Fruit fly (Drosophila melanogaster) whole organism, prepupa: ENCODE data around the gene CG16903.

Source experiments
- Blimp-1 ChIP-seq: fragments of 200-800 bp; sonication (Bioruptor generic); optimal IDR thresholded peaks from 3 replicates; lab custom pipeline; 2017; ENCODE audit warnings: missing biosample characterization, missing genetic modification characterization, mild to moderate bottlenecking, moderate library complexity, missing genetic modification reagents
- CG10631 ChIP-seq: fragments of 200-800 bp; sonication (Bioruptor generic); optimal IDR thresholded peaks from 2 replicates; lab custom pipeline; 2016; ENCODE audit warnings: missing biosample characterization, missing genetic modification characterization
- CG11294 ChIP-seq: fragments of 200-800 bp; sonication (Bioruptor generic); IDR thresholded peaks from 2 replicates; pipeline ENCODE4 v1.3.6; 2022; ENCODE audit warnings: missing biosample characterization, missing genetic modification characterization
- CG11762 ChIP-seq: fragments of 200-800 bp; sonication (Bioruptor generic); optimal IDR thresholded peaks from 3 replicates; lab custom pipeline; 2016; ENCODE audit warnings: missing biosample characterization, missing genetic modification characterization; ENCODE audit not compliant: insufficient read depth
- CG15336 ChIP-seq: fragments of 200-800 bp; sonication (Bioruptor generic); IDR thresholded peaks from 2 replicates; pipeline ENCODE4 v1.3.6; 2022; ENCODE audit warnings: missing biosample characterization, missing genetic modification characterization
- CG1621 ChIP-seq: fragments of 200-800 bp; sonication (Bioruptor generic); optimal IDR thresholded peaks from 3 replicates; lab custom pipeline; 2018; ENCODE audit warnings: missing biosample characterization, mild to moderate bottlenecking, missing genetic modification characterization
- CG16779 ChIP-seq: fragments of 200-800 bp; sonication (Bioruptor generic); optimal IDR thresholded peaks from 3 replicates; lab custom pipeline; 2017; ENCODE audit warnings: missing biosample characterization, mild to moderate bottlenecking, missing genetic modification characterization
- CG3032 ChIP-seq: fragments of 200-800 bp; optimal IDR thresholded peaks from 2 replicates; lab custom pipeline; 2019; ENCODE audit warnings: missing biosample characterization, mild to moderate bottlenecking, missing genetic modification characterization, moderate library complexity
- CG32006 ChIP-seq: fragments of 200-800 bp; sonication (Bioruptor generic); optimal IDR thresholded peaks from 3 replicates; lab custom pipeline; 2017; ENCODE audit warnings: missing biosample characterization, mild to moderate bottlenecking, missing genetic modification characterization
- CG34406 ChIP-seq: fragments of 200-800 bp; sonication (Bioruptor generic); optimal IDR thresholded peaks from 3 replicates; lab custom pipeline; 2016; ENCODE audit warnings: missing biosample characterization, missing genetic modification characterization
- CG3919 ChIP-seq: fragments of 200-800 bp; sonication (Bioruptor generic); optimal IDR thresholded peaks from 3 replicates; lab custom pipeline; 2016; ENCODE audit warnings: missing biosample characterization, missing genetic modification characterization
- CG6163 ChIP-seq: fragments of 200-800 bp; sonication (Bioruptor generic); IDR thresholded peaks from 3 replicates; pipeline ENCODE4 v1.3.6; 2022; ENCODE audit warnings: missing biosample characterization, missing genetic modification characterization
- CG6276 ChIP-seq: fragments of 200-800 bp; sonication (Bioruptor generic); optimal IDR thresholded peaks from 2 replicates; lab custom pipeline; 2017; ENCODE audit warnings: missing biosample characterization, mild to moderate bottlenecking, missing genetic modification characterization
- CG6792 ChIP-seq: fragments of 200-800 bp; sonication (Bioruptor generic); optimal IDR thresholded peaks from 3 replicates; lab custom pipeline; 2016; ENCODE audit warnings: missing biosample characterization, missing genetic modification characterization
- CG6854 ChIP-seq: fragments of 200-800 bp; sonication (Bioruptor generic); optimal IDR thresholded peaks from 2 replicates; lab custom pipeline; 2017; ENCODE audit warnings: missing biosample characterization, mild to moderate bottlenecking, missing genetic modification characterization
- CG8319 ChIP-seq: fragments of 200-800 bp; sonication (Bioruptor generic); optimal IDR thresholded peaks from 3 replicates; lab custom pipeline; 2016; ENCODE audit warnings: missing biosample characterization, missing genetic modification characterization
- CG8632 ChIP-seq: fragments of 200-800 bp; sonication (Bioruptor generic); optimal IDR thresholded peaks from 3 replicates; lab custom pipeline; 2016; ENCODE audit warnings: missing biosample characterization, missing genetic modification characterization
- CG9139 ChIP-seq: fragments of 200-800 bp; sonication (Bioruptor generic); optimal IDR thresholded peaks from 3 replicates; lab custom pipeline; 2017; ENCODE audit warnings: missing biosample characterization, mild to moderate bottlenecking, missing genetic modification characterization
- Eip78C ChIP-seq: fragments of 200-800 bp; sonication (Bioruptor generic); peaks from one replicate; lab custom pipeline; 2016; ENCODE audit warnings: missing biosample characterization, missing genetic modification characterization
- Eip93F ChIP-seq: fragments of 200-800 bp; sonication (Bioruptor generic); optimal IDR thresholded peaks from 2 replicates; lab custom pipeline; 2016; ENCODE audit warnings: missing biosample characterization, mild to moderate bottlenecking, missing genetic modification characterization
- Ets21C ChIP-seq: fragments of 200-800 bp; sonication (Bioruptor generic); optimal IDR thresholded peaks from 3 replicates; lab custom pipeline; 2016; ENCODE audit warnings: missing biosample characterization, missing genetic modification characterization
- Ets96B ChIP-seq: fragments of 200-800 bp; optimal IDR thresholded peaks from 2 replicates; lab custom pipeline; 2019; ENCODE audit warnings: missing biosample characterization, mild to moderate bottlenecking, missing genetic modification characterization, moderate library complexity
- Gug ChIP-seq: fragments of 200-800 bp; sonication (Bioruptor generic); IDR thresholded peaks from 2 replicates; pipeline ENCODE4 v1.3.6; 2022; ENCODE audit warnings: missing biosample characterization, missing genetic modification characterization
- Hr38 ChIP-seq: sonication (Bioruptor generic); optimal IDR thresholded peaks from 2 replicates; lab custom pipeline; 2016; ENCODE audit warnings: missing biosample characterization, missing genetic modification characterization
- Hr4 ChIP-seq: fragments of 200-800 bp; sonication (Bioruptor generic); optimal IDR thresholded peaks from 3 replicates; lab custom pipeline; 2016; ENCODE audit warnings: missing biosample characterization, missing genetic modification characterization
- Lpt ChIP-seq: fragments of 200-800 bp; sonication (Bioruptor generic); optimal IDR thresholded peaks from 3 replicates; lab custom pipeline; 2016; ENCODE audit warnings: missing biosample characterization, missing genetic modification characterization
- OdsH ChIP-seq: fragments of 200-800 bp; sonication (Bioruptor generic); optimal IDR thresholded peaks from 3 replicates; lab custom pipeline; 2016; ENCODE audit warnings: missing biosample characterization, missing genetic modification characterization
- Smox ChIP-seq: fragments of 200-800 bp; sonication (Bioruptor generic); optimal IDR thresholded peaks from 3 replicates; lab custom pipeline; 2016; ENCODE audit warnings: missing biosample characterization, missing genetic modification characterization
- Sox102F ChIP-seq: fragments of 200-800 bp; sonication (Bioruptor generic); optimal IDR thresholded peaks from 2 replicates; lab custom pipeline; 2016; ENCODE audit warnings: missing biosample characterization, mild to moderate bottlenecking, missing genetic modification characterization
- Sox14 ChIP-seq: fragments of 200-800 bp; sonication (Bioruptor generic); optimal IDR thresholded peaks from 3 replicates; lab custom pipeline; 2016; ENCODE audit warnings: missing biosample characterization, missing genetic modification characterization
- Sox15 ChIP-seq: fragments of 200-800 bp; sonication (Bioruptor generic); optimal IDR thresholded peaks from 3 replicates; lab custom pipeline; 2016; ENCODE audit warnings: missing biosample characterization, missing genetic modification characterization
- achi ChIP-seq: fragments of 200-800 bp; sonication (Bioruptor generic); optimal IDR thresholded peaks from 3 replicates; lab custom pipeline; 2016; ENCODE audit warnings: missing biosample characterization, missing genetic modification characterization
- dac ChIP-seq: fragments of 200-800 bp; sonication (Bioruptor generic); optimal IDR thresholded peaks from 2 replicates; lab custom pipeline; 2017; ENCODE audit warnings: missing biosample characterization, mild to moderate bottlenecking, missing genetic modification characterization
- eg ChIP-seq: fragments of 200-800 bp; sonication (Bioruptor generic); IDR thresholded peaks from 3 replicates; pipeline ENCODE4 v1.3.6; 2022; ENCODE audit warnings: missing biosample characterization, missing genetic modification characterization
- esn ChIP-seq: fragments of 200-800 bp; sonication (Bioruptor generic); optimal IDR thresholded peaks from 2 replicates; lab custom pipeline; 2016; ENCODE audit warnings: missing biosample characterization, mild to moderate bottlenecking, missing genetic modification characterization, moderate library complexity
- fd59A ChIP-seq: fragments of 200-800 bp; sonication (Bioruptor generic); optimal IDR thresholded peaks from 2 replicates; lab custom pipeline; 2017; ENCODE audit warnings: missing biosample characterization, mild to moderate bottlenecking, missing genetic modification characterization, missing genetic modification reagents
- fkh ChIP-seq: fragments of 200-800 bp; sonication (Bioruptor generic); optimal IDR thresholded peaks from 3 replicates; lab custom pipeline; 2017; ENCODE audit warnings: missing biosample characterization, mild to moderate bottlenecking, missing genetic modification characterization, moderate library complexity
- lz ChIP-seq: fragments of 200-800 bp; sonication (Bioruptor generic); optimal IDR thresholded peaks from 3 replicates; lab custom pipeline; 2016; ENCODE audit warnings: missing biosample characterization, missing genetic modification characterization
- net ChIP-seq: fragments of 200-800 bp; sonication (Bioruptor generic); optimal IDR thresholded peaks from 3 replicates; lab custom pipeline; 2016; ENCODE audit warnings: missing biosample characterization, missing genetic modification characterization
- pdm3 ChIP-seq: fragments of 200-800 bp; sonication (Bioruptor generic); optimal IDR thresholded peaks from 3 replicates; lab custom pipeline; 2016; ENCODE audit warnings: missing biosample characterization, missing genetic modification characterization
- salr ChIP-seq, 2 experiments: fragments of 200-800 bp; sonication (Bioruptor generic); optimal IDR thresholded peaks; 3 replicates each; lab custom pipeline; 2016 to 2018; ENCODE audit warnings: missing biosample characterization in 2 of 2, missing genetic modification characterization in 2 of 2, mild to moderate bottlenecking in 1 of 2
- svp ChIP-seq: fragments of 200-800 bp; sonication (Bioruptor generic); peaks from one replicate; lab custom pipeline; 2016; ENCODE audit warnings: missing biosample characterization, missing genetic modification characterization
- topi ChIP-seq: fragments of 200-800 bp; sonication (Bioruptor generic); optimal IDR thresholded peaks from 3 replicates; lab custom pipeline; 2016; ENCODE audit warnings: missing biosample characterization, missing genetic modification characterization
- vri ChIP-seq: fragments of 200-800 bp; sonication (Bioruptor generic); optimal IDR thresholded peaks from 3 replicates; lab custom pipeline; 2016; ENCODE audit warnings: missing biosample characterization, mild to moderate bottlenecking, missing genetic modification characterization

CG16903 gene

dm6 chrX:2075846-2076377 lies 4.3 kb downstream of the CG16903 start, which contains the start of gene CG4045:
TSS of gene CG4045 (minus strand) at chrX:2075900.
- TF ChIP-seq CG15336 (peak; percentile 9; the same call in 1 of the 2 replicates), Eip78C (GFP tag; lab: Kevin White, UChicago) (peak; percentile 33), CG3032 (tag; lab: Kevin White, UChicago) (peak; percentile 30), topi (peak; percentile 2), CG9139 (GFP tag; lab: Kevin White, UChicago) (no peak), OdsH (GFP tag; lab: Kevin White, UChicago) (peak; percentile 1), eg (GFP tag; lab: Robert Waterston, UW) (no peak), svp (GFP tag; lab: Kevin White, UChicago) (peak; percentile 73)

dm6 chrX:2073325-2073724 lies 6.9 kb downstream of the CG16903 start, which contains the start of gene CG4199:
TSS of gene CG4199 (minus strand) at chrX:2073483.
- TF ChIP-seq achi (GFP tag; lab: Kevin White, UChicago) (peak; percentile 32), Eip78C (GFP tag; lab: Kevin White, UChicago) (peak; percentile 41), esn (GFP tag; lab: Kevin White, UChicago) (peak; percentile 6), Sox14 (peak; percentile 14), CG1621 (tag; lab: Kevin White, UChicago) (peak; percentile 19), CG16779 (tag; lab: Kevin White, UChicago) (no peak), Hr38 (no peak), Eip93F (no peak), fkh (GFP tag; lab: Kevin White, UChicago) (peak; percentile 57)

- TF ChIP-seq Ets21C (GFP tag; lab: Kevin White, UChicago) (peak; percentile 80), pdm3 (GFP tag; lab: Kevin White, UChicago) (peak; percentile 90), Smox (GFP tag; lab: Kevin White, UChicago) (peak; percentile 86), Ets96B (tag; lab: Kevin White, UChicago) (peak; percentile 87), CG34406 (GFP tag; lab: Kevin White, UChicago) (peak; percentile 80), CG8632 (GFP tag; lab: Kevin White, UChicago) (peak; percentile 86), CG11294 (GFP tag; lab: Robert Waterston, UW) (peak; percentile 75), CG8319 (GFP tag; lab: Kevin White, UChicago) (peak; percentile 83), Lpt (peak; percentile 84), fkh (GFP tag; lab: Kevin White, UChicago) (peak; percentile 15), Eip93F (no peak), CG6854 (GFP tag; lab: Kevin White, UChicago) (peak; percentile 87), CG11762 (GFP tag; lab: Kevin White, UChicago) (peak; percentile 86), Sox15 (GFP tag; lab: Kevin White, UChicago) (peak; percentile 79), eg (GFP tag; lab: Robert Waterston, UW) (peak; percentile 90), CG3032 (tag; lab: Kevin White, UChicago) (peak; percentile 86), svp (GFP tag; lab: Kevin White, UChicago) (peak; percentile 98), net (GFP tag; lab: Kevin White, UChicago) (peak; percentile 90), fd59A (GFP tag; lab: Kevin White, UChicago) (peak; percentile 87), Eip78C (GFP tag; lab: Kevin White, UChicago) (peak; percentile 97), dac (peak; percentile 76), CG10631 (GFP tag; lab: Kevin White, UChicago) (peak; percentile 87), CG3919 (GFP tag; lab: Kevin White, UChicago) (peak; percentile 88), CG6163 (GFP tag; lab: Robert Waterston, UW) (peak; percentile 85), Sox102F (GFP tag; lab: Kevin White, UChicago) (peak; percentile 91), CG16779 (tag; lab: Kevin White, UChicago) (peak; percentile 75), Gug (GFP tag; lab: Robert Waterston, UW) (peak; percentile 78), Blimp-1 (GFP tag; lab: Kevin White, UChicago) (peak; percentile 65), Hr4 (peak; percentile 89), CG6792 (GFP tag; lab: Kevin White, UChicago) (peak; percentile 91), CG9139 (GFP tag; lab: Kevin White, UChicago) (peak; percentile 82), Sox14 (peak; percentile 91), CG32006 (peak; percentile 93), achi (GFP tag; lab: Kevin White, UChicago) (peak; percentile 86), vri (GFP tag; lab: Kevin White, UChicago) (peak; percentile 87), CG6276 (GFP tag; lab: Kevin White, UChicago) (peak; percentile 87), lz (peak; percentile 89), salr (GFP tag; optimal IDR thresholded peaks at IDR 0.05; lab: Kevin White, UChicago) (peak; percentile 76 to 81)
These were observed 8.1 kb downstream of the CG16903 start, which contains the start of gene Rtca for dm6 chrX:2071878-2072817. TSS of gene Rtca (plus strand) at chrX:2072413.
